Worm (Caenorhabditis elegans): ENCODE results near the gene cya-2.

Gene cya-2

DNA sequence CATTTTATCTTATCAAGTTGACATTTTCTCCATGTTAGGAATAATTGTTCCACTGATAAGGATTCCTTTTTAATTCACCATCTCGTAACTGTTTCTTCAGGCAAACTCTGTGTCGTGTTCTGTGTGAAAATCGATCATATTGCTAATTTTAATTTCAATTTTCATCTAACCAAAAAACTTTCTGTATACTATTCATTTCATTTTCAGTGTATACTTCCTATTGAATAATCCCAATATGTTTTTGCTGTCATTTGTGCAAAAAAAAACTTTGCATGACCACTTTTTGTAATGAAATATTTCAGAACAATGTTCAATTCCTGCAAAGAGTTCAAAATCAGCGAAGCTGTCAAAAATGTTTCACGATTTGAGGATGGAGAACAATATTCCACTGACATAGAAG is 36.4 kb downstream of the cya-2 start, which contains the start of gene Y16E11A.4:
Y16E11A.4 (plus strand) TSS at position 301 of the 400 bp plus-strand sequence.
- TF ChIP-seq unc-120 (tag; optimal IDR thresholded peaks at IDR 0.05; ENCODE audit: poor library complexity, severe bottlenecking) (no peak), hlh-1 (tag; optimal IDR thresholded peaks at IDR 0.05) (no peak), M03D4.4 (tag; optimal IDR thresholded peaks at IDR 0.05) (no peak), unc-62 (GFP tag; optimal IDR thresholded peaks at IDR 0.05) (no peak), tbx-8 (GFP tag; optimal IDR thresholded peaks at IDR 0.05) (no peak), ceh-39 (tag; optimal IDR thresholded peaks at IDR 0.05) (no peak), cnd-1 (tag; optimal IDR thresholded peaks at IDR 0.05) (no peak), ham-2 (GFP tag; optimal IDR thresholded peaks at IDR 0.05) (no peak), pha-4 (tag; optimal IDR thresholded peaks at IDR 0.05) (no peak), sptf-1 (tag; optimal IDR thresholded peaks at IDR 0.05) (no peak), ceh-43 (GFP tag; optimal IDR thresholded peaks at IDR 0.05) (no peak), nhr-12 (tag; optimal IDR thresholded peaks at IDR 0.05) (no peak), zip-8 (tag; optimal IDR thresholded peaks at IDR 0.05) (no peak), mep-1 (tag; optimal IDR thresholded peaks at IDR 0.05) (no peak), ceh-83 (GFP tag; optimal IDR thresholded peaks at IDR 0.05) (no peak), sem-2 (GFP tag; optimal IDR thresholded peaks at IDR 0.05) (no peak), lsy-2 (tag; optimal IDR thresholded peaks at IDR 0.05) (no peak)
